Worm (Caenorhabditis elegans) whole organism, L2 larva: ENCODE data around the gene Y22D7AL.9.

Source experiments
- ama-1 ChIP-seq: fragments of 150-350 bp; optimal IDR thresholded peaks from 2 replicates; lab custom pipeline; 2018; ENCODE audit warnings: inconsistent platforms
- ceh-16 ChIP-seq: fragments of 150-350 bp; optimal IDR thresholded peaks from 2 replicates; lab custom pipeline; 2014; ENCODE audit warnings: missing biosample characterization, missing genetic modification characterization
- elt-3 ChIP-seq: sonication (generic microtip); optimal IDR thresholded peaks from 2 replicates; lab custom pipeline; 2017; ENCODE audit warnings: missing biosample characterization, missing genetic modification characterization
- mdl-1 ChIP-seq, 2 experiments: fragments of 150-350 bp in 1 of 2; sonication (generic microtip) in 1 of 2; optimal IDR thresholded peaks; 2 replicates each; lab custom pipeline; 2017; ENCODE audit warnings: missing biosample characterization in 2 of 2, missing genetic modification characterization in 2 of 2
- nhr-11 ChIP-seq: fragments of 150-350 bp; optimal IDR thresholded peaks from 2 replicates; lab custom pipeline; 2014; ENCODE audit warnings: missing biosample characterization, missing genetic modification characterization
- snpc-4 ChIP-seq: fragments of 150-350 bp; optimal IDR thresholded peaks from 2 replicates; lab custom pipeline; 2014; ENCODE audit warnings: missing biosample characterization, missing genetic modification characterization
- ztf-11 ChIP-seq: sonication (generic microtip); optimal IDR thresholded peaks from 2 replicates; lab custom pipeline; 2017; ENCODE audit warnings: missing biosample characterization, missing genetic modification characterization

DNA sequence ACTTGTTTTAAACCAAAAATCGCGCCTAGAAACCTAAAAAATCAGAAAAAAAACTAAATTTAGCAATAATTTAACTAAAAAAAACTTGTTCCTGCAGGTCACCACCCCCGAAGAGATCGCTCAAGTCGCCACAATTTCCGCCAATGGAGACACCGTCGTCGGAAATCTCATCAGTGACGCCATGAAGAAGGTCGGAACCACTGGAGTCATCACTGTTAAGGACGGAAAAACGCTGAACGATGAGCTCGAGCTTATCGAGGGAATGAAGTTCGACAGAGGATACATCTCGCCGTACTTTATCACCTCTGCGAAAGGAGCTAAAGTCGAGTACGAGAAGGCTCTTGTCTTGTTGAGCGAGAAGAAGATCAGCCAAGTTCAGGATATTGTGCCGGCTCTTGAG, 7.5 kb upstream of the Y22D7AL.9 start:
- TF ChIP-seq mdl-1 (tag; optimal IDR thresholded peaks at IDR 0.05; lab: Kevin White, UChicago) = no peak
- TF ChIP-seq ztf-11 (tag; lab: Kevin White, UChicago) = no peak
- no peak for TF ChIP-seq elt-3 (tag; lab: Kevin White, UChicago)
- no peak for TF ChIP-seq ceh-16
- TF ChIP-seq snpc-4 (tag; lab: Kevin White, UChicago) = no peak
- no peak for TF ChIP-seq nhr-11 (tag; lab: Kevin White, UChicago)
- TF ChIP-seq ama-1 (lab: Kevin White, UChicago) = no peak
